Fruit fly (Drosophila melanogaster) whole organism: Measurements from ENCODE around the gene CG13359.

Source experiments
- CG8478 ChIP-seq: fragments of >200 bp; optimal IDR thresholded peaks from 2 replicates; lab custom pipeline; 2018; ENCODE audit warnings: inconsistent platforms
- pan ChIP-seq: fragments of >200 bp; optimal IDR thresholded peaks from 2 replicates; lab custom pipeline; 2017

DNA sequence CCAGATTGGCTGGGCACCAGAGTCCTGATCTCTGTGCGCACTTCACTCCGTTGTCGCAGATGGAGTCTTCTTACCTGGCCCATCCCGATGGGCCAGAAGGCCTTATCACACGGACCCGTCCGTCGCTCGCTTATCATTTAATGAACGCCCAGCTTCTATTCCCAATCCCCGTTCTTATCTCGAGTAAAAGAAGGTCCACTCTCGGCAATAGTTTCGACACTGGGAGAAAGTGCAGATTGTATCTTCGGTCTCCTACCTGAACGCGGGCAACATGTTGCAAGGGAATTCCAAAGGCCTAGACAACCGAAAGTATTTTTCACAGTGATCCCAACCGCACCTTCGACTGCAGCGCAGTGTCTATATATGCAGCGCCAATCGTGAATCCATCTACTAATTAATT is 37.2 kb downstream of the CG13359 start:
- TF ChIP-seq CG8478 (lab: Kevin White, UChicago): no peak
- no peak for TF ChIP-seq pan (lab: Kevin White, UChicago)
